Fruit fly (Drosophila melanogaster) Kc167 (cell line): ENCODE measurements around the gene ERR.

ENCODE experiments used
- Myc ChIP-seq: fragments of >200 bp; optimal IDR thresholded peaks from 2 replicates; lab custom pipeline; 2017; ENCODE audit warnings: missing external identifiers
- Sin3A ChIP-seq: fragments of >200 bp; optimal IDR thresholded peaks from 2 replicates; lab custom pipeline; 2018; ENCODE audit warnings: missing external identifiers
- h ChIP-seq: fragments of >200 bp; optimal IDR thresholded peaks from 3 replicates; lab custom pipeline; 2018; ENCODE audit warnings: missing external identifiers
- insv ChIP-seq: fragments of >200 bp; optimal IDR thresholded peaks from 3 replicates; lab custom pipeline; 2018; ENCODE audit warnings: missing external identifiers
- psq ChIP-seq: fragments of >200 bp; optimal IDR thresholded peaks from 2 replicates; lab custom pipeline; 2017; ENCODE audit warnings: missing external identifiers
- ttk ChIP-seq: sonication (Bioruptor generic); optimal IDR thresholded peaks from 2 replicates; lab custom pipeline; 2017; ENCODE audit warnings: missing external identifiers

Gene ERR

dm6 chr3L:8189234-8189633 is 2.8 kb upstream of the ERR start:
- TF ChIP-seq insv (no peak), psq (lab: Kevin White, UChicago) (no peak), h (lab: Kevin White, UChicago) (no peak), ttk (lab: Kevin White, UChicago) (no peak), Sin3A (lab: Kevin White, UChicago) (no peak), Myc (lab: Kevin White, UChicago) (no peak)

- TF ChIP-seq Sin3A (lab: Kevin White, UChicago) (no peak), Myc (lab: Kevin White, UChicago) (no peak), h (lab: Kevin White, UChicago) (no peak), ttk (lab: Kevin White, UChicago) (no peak), insv (no peak), psq (lab: Kevin White, UChicago) (no peak)
These were observed 933 bp upstream of the ERR start for dm6 chr3L:8187397-8187811.

- no peak for TF ChIP-seq psq (lab: Kevin White, UChicago)
- TF ChIP-seq h (lab: Kevin White, UChicago) = no peak
These were observed 926 bp downstream of the ERR start for dm6 chr3L:8185263-8186227.

- TF ChIP-seq h (lab: Kevin White, UChicago) (no peak), Myc (lab: Kevin White, UChicago) (no peak), insv (no peak), ttk (lab: Kevin White, UChicago) (no peak), Sin3A (lab: Kevin White, UChicago) (no peak), psq (lab: Kevin White, UChicago) (no peak)
These were observed 5.9 kb downstream of the ERR start, which contains the start of the genes mthl7 and Uxs for dm6 chr3L:8180464-8181137. mthl7 (minus strand) TSS chr3L:8180514. Uxs (plus strand) TSS chr3L:8180923.

dm6 chr3L:8177795-8178564 is 8.5 kb downstream of the ERR start, which contains the start of gene Nmt:
Nmt (minus strand) TSS chr3L:8178429.
- no peak for TF ChIP-seq insv
- no peak for TF ChIP-seq psq (lab: Kevin White, UChicago)
- TF ChIP-seq ttk (lab: Kevin White, UChicago) = no peak
- no peak for TF ChIP-seq Sin3A (lab: Kevin White, UChicago)
- TF ChIP-seq h (lab: Kevin White, UChicago) = no peak
- TF ChIP-seq Myc (lab: Kevin White, UChicago) = no peak

dm6 chr3L:8175818-8176217 is 10.7 kb downstream of the ERR start, which contains the start of gene RecQ4:
RecQ4 (minus strand) TSS chr3L:8175978.
- no peak for TF ChIP-seq insv
- TF ChIP-seq h (lab: Kevin White, UChicago) = no peak
- TF ChIP-seq psq (lab: Kevin White, UChicago) = no peak
- TF ChIP-seq Myc (lab: Kevin White, UChicago) = no peak
- TF ChIP-seq Sin3A (lab: Kevin White, UChicago) = no peak
- no peak for TF ChIP-seq ttk (lab: Kevin White, UChicago)

dm6 chr3L:8165436-8165835 is 21.0 kb downstream of the ERR start, which contains the start of gene CG13675:
CG13675 (minus strand) TSS chr3L:8165518.
- TF ChIP-seq Sin3A (lab: Kevin White, UChicago) (no peak), ttk (lab: Kevin White, UChicago) (no peak), insv (no peak), psq (lab: Kevin White, UChicago) (no peak), Myc (lab: Kevin White, UChicago) (no peak)

dm6 chr3L:8159724-8160422 is 26.6 kb downstream of the ERR start, which contains the start of gene CG43886:
CG43886 (minus strand) TSS chr3L:8159774.
- TF ChIP-seq Myc (lab: Kevin White, UChicago) (no peak), psq (lab: Kevin White, UChicago) (no peak), h (lab: Kevin White, UChicago) (no peak), insv (no peak), Sin3A (lab: Kevin White, UChicago) (no peak), ttk (lab: Kevin White, UChicago) (no peak)

- TF ChIP-seq psq (lab: Kevin White, UChicago) = no peak
- TF ChIP-seq Sin3A (lab: Kevin White, UChicago) = no peak
- TF ChIP-seq Myc (lab: Kevin White, UChicago) = no peak
- TF ChIP-seq insv = no peak
- no peak for TF ChIP-seq h (lab: Kevin White, UChicago)
- no peak for TF ChIP-seq ttk (lab: Kevin White, UChicago)
These were observed 27.6 kb downstream of the ERR start, which contains the start of gene CG42445 for dm6 chr3L:8158715-8159380. CG42445 (minus strand) TSS chr3L:8158900.

dm6 chr3L:8157079-8157478 is 29.4 kb downstream of the ERR start:
- TF ChIP-seq h (lab: Kevin White, UChicago) (no peak), ttk (lab: Kevin White, UChicago) (no peak), psq (lab: Kevin White, UChicago) (no peak), Myc (lab: Kevin White, UChicago) (no peak), Sin3A (lab: Kevin White, UChicago) (no peak), insv (no peak)
